Worm (Caenorhabditis elegans) whole organism, L4 larva: ENCODE measurements around the gene str-177.

Experiments
- F10B5.3 ChIP-seq: sonication (generic microtip); optimal IDR thresholded peaks from 2 replicates; lab custom pipeline; 2016; ENCODE audit warnings: mild to moderate bottlenecking, missing genetic modification characterization, missing compliant biosample characterization
- Y105C5A.15 ChIP-seq: fragments of 200-800 bp; sonication (Bioruptor generic); IDR thresholded peaks from 2 replicates; pipeline ENCODE4 v1.3.6; 2022; ENCODE audit warnings: missing genetic modification characterization, missing compliant biosample characterization
- arid-1 ChIP-seq: fragments of 200-800 bp; sonication (Bioruptor generic); conservative IDR thresholded peaks from 2 replicates; pipeline ENCODE4 v1.3.6; 2022; ENCODE audit warnings: missing genetic modification reagents, missing genetic modification characterization, missing compliant biosample characterization
- attf-4 ChIP-seq: sonication (generic microtip); optimal IDR thresholded peaks from 3 replicates; lab custom pipeline; 2017; ENCODE audit warnings: missing biosample characterization, missing genetic modification characterization
- ceh-20 ChIP-seq: fragments of 200-800 bp; sonication (Bioruptor generic); IDR thresholded peaks from 2 replicates; pipeline ENCODE4 v1.3.6; 2022; ENCODE audit warnings: missing genetic modification reagents, missing genetic modification characterization, missing compliant biosample characterization
- ceh-44 ChIP-seq: fragments of 200-800 bp; sonication (Bioruptor generic); IDR thresholded peaks from 2 replicates; pipeline ENCODE4 v1.3.6; 2022; ENCODE audit warnings: missing genetic modification reagents, missing genetic modification characterization, missing compliant biosample characterization
- ceh-62 ChIP-seq: sonication (generic microtip); optimal IDR thresholded peaks from 2 replicates; lab custom pipeline; 2017; ENCODE audit warnings: missing biosample characterization, missing genetic modification characterization
- ceh-82 ChIP-seq: sonication (generic microtip); optimal IDR thresholded peaks from 2 replicates; lab custom pipeline; 2017; ENCODE audit warnings: missing biosample characterization, missing genetic modification characterization
- ces-1 ChIP-seq: fragments of 150-350 bp; sonication (generic microtip); optimal IDR thresholded peaks from 4 replicates; lab custom pipeline; 2014; ENCODE audit warnings: missing biosample characterization, missing genetic modification reagents, missing genetic modification characterization
- daf-16 ChIP-seq, 3 experiments: sonication (generic microtip); optimal IDR thresholded peaks; 2 replicates each; lab custom pipeline; 2016 to 2017; ENCODE audit warnings: missing genetic modification characterization in 3 of 3, missing genetic modification reagents in 3 of 3, mild to moderate bottlenecking in 2 of 3, missing compliant biosample characterization in 2 of 3, missing biosample characterization in 1 of 3, moderate library complexity in 1 of 3
- dmd-6 ChIP-seq: fragments of 200-800 bp; sonication (Bioruptor generic); IDR thresholded peaks from 2 replicates; pipeline ENCODE4 v1.3.6; 2022; ENCODE audit warnings: missing genetic modification reagents, missing genetic modification characterization, missing compliant biosample characterization
- dve-1 ChIP-seq: sonication (generic microtip); optimal IDR thresholded peaks from 2 replicates; lab custom pipeline; 2017; ENCODE audit warnings: antibody characterized with exemption, mild to moderate bottlenecking, missing genetic modification characterization, missing compliant biosample characterization; ENCODE audit not compliant: insufficient read depth
- egl-43 ChIP-seq: fragments of 200-800 bp; sonication (Bioruptor generic); IDR thresholded peaks from 2 replicates; pipeline ENCODE4 v1.3.6; 2022; ENCODE audit warnings: missing genetic modification reagents, missing genetic modification characterization, missing compliant biosample characterization
- fos-1 ChIP-seq: fragments of 150-350 bp; optimal IDR thresholded peaks from 2 replicates; lab custom pipeline; 2014; ENCODE audit warnings: missing biosample characterization, missing genetic modification characterization
- gei-8 ChIP-seq: fragments of 200-800 bp; sonication (Bioruptor generic); optimal IDR thresholded peaks from 2 replicates; lab custom pipeline; 2018; ENCODE audit warnings: mild to moderate bottlenecking, missing genetic modification characterization, missing compliant biosample characterization
- hlh-11 ChIP-seq: fragments of 200-800 bp; sonication (Bioruptor generic); optimal IDR thresholded peaks from 2 replicates; lab custom pipeline; 2018; ENCODE audit warnings: mild to moderate bottlenecking, missing genetic modification characterization, missing compliant biosample characterization
- hlh-30 ChIP-seq: sonication (generic microtip); optimal IDR thresholded peaks from 2 replicates; lab custom pipeline; 2017; ENCODE audit warnings: antibody characterized with exemption, mild to moderate bottlenecking, missing genetic modification characterization, missing compliant biosample characterization; ENCODE audit not compliant: insufficient read depth
- lim-7 ChIP-seq: fragments of 200-800 bp; sonication (Bioruptor generic); IDR thresholded peaks from 2 replicates; pipeline ENCODE4 v1.3.6; 2022; ENCODE audit warnings: missing genetic modification characterization, missing compliant biosample characterization
- lin-1 ChIP-seq: fragments of 200-800 bp; sonication (Bioruptor generic); IDR thresholded peaks from 2 replicates; pipeline ENCODE4 v1.3.6; 2022; ENCODE audit warnings: missing genetic modification reagents, missing genetic modification characterization, missing compliant biosample characterization
- lin-29 ChIP-seq: fragments of 200-800 bp; sonication (Bioruptor generic); IDR thresholded peaks from 2 replicates; pipeline ENCODE4 v1.3.6; 2022; ENCODE audit warnings: missing genetic modification reagents, missing genetic modification characterization, missing compliant biosample characterization
- mep-1 ChIP-seq: fragments of 150-350 bp; sonication (generic microtip); optimal IDR thresholded peaks from 3 replicates; lab custom pipeline; 2014; ENCODE audit warnings: missing biosample characterization, missing genetic modification characterization
- nhr-102 ChIP-seq: sonication (generic microtip); optimal IDR thresholded peaks from 2 replicates; lab custom pipeline; 2016; ENCODE audit warnings: mild to moderate bottlenecking, missing genetic modification characterization, moderate library complexity, missing compliant biosample characterization
- nhr-11 ChIP-seq: fragments of 150-350 bp; optimal IDR thresholded peaks from 2 replicates; lab custom pipeline; 2014; ENCODE audit warnings: missing biosample characterization, missing genetic modification characterization
- nhr-237 ChIP-seq: sonication (generic microtip); optimal IDR thresholded peaks from 2 replicates; lab custom pipeline; 2017; ENCODE audit warnings: missing biosample characterization, missing genetic modification characterization
- nhr-25 ChIP-seq: sonication (generic microtip); optimal IDR thresholded peaks from 2 replicates; lab custom pipeline; 2017; ENCODE audit warnings: missing genetic modification characterization, mild to moderate bottlenecking, missing compliant biosample characterization, antibody characterized with exemption, moderate library complexity, borderline replicate concordance; ENCODE audit not compliant: insufficient read depth
- nhr-28 ChIP-seq: fragments of 150-350 bp; optimal IDR thresholded peaks from 2 replicates; lab custom pipeline; 2014; ENCODE audit warnings: missing biosample characterization, missing genetic modification characterization
- nhr-42 ChIP-seq: fragments of 200-800 bp; sonication (Bioruptor generic); IDR thresholded peaks from 2 replicates; pipeline ENCODE4 v1.3.6; 2022; ENCODE audit warnings: missing genetic modification characterization, missing compliant biosample characterization
- nhr-77 ChIP-seq: fragments of 150-350 bp; optimal IDR thresholded peaks from 2 replicates; lab custom pipeline; 2014; ENCODE audit warnings: missing biosample characterization, missing genetic modification characterization
- php-3 ChIP-seq: fragments of 200-800 bp; sonication (Bioruptor generic); IDR thresholded peaks from 2 replicates; pipeline ENCODE4 v1.3.6; 2022; ENCODE audit warnings: missing genetic modification reagents, missing genetic modification characterization, missing compliant biosample characterization
- pqm-1 ChIP-seq: sonication (generic microtip); optimal IDR thresholded peaks from 2 replicates; lab custom pipeline; 2017; ENCODE audit warnings: missing biosample characterization, missing genetic modification characterization
- rbr-2 ChIP-seq: sonication (generic microtip); optimal IDR thresholded peaks from 2 replicates; lab custom pipeline; 2016; ENCODE audit warnings: missing genotype, missing genetic modification characterization, missing compliant biosample characterization
- saeg-2 ChIP-seq: fragments of 200-800 bp; sonication (Bioruptor generic); IDR thresholded peaks from 2 replicates; pipeline ENCODE4 v1.3.6; 2022; ENCODE audit warnings: missing genetic modification reagents, missing genetic modification characterization, missing compliant biosample characterization
- skn-1 ChIP-seq: fragments of 150-350 bp; optimal IDR thresholded peaks from 2 replicates; lab custom pipeline; 2014; ENCODE audit warnings: missing biosample characterization, missing genetic modification characterization
- snpc-4 ChIP-seq: fragments of 150-350 bp; optimal IDR thresholded peaks from 2 replicates; lab custom pipeline; 2014; ENCODE audit warnings: missing biosample characterization, missing genetic modification characterization
- spr-3 ChIP-seq: fragments of 200-800 bp; sonication (Bioruptor generic); optimal IDR thresholded peaks from 2 replicates; lab custom pipeline; 2018; ENCODE audit warnings: mild to moderate bottlenecking, missing genetic modification characterization, missing compliant biosample characterization
- tra-1 ChIP-seq: fragments of 200-800 bp; sonication (Bioruptor generic); IDR thresholded peaks from 2 replicates; pipeline ENCODE4 v1.3.6; 2022; ENCODE audit warnings: missing genetic modification reagents, missing genetic modification characterization, missing compliant biosample characterization
- zip-11 ChIP-seq: fragments of 200-800 bp; sonication (Bioruptor generic); IDR thresholded peaks from 2 replicates; pipeline ENCODE4 v1.3.6; 2022; ENCODE audit warnings: missing genetic modification characterization, missing compliant biosample characterization

str-177 gene

DNA sequence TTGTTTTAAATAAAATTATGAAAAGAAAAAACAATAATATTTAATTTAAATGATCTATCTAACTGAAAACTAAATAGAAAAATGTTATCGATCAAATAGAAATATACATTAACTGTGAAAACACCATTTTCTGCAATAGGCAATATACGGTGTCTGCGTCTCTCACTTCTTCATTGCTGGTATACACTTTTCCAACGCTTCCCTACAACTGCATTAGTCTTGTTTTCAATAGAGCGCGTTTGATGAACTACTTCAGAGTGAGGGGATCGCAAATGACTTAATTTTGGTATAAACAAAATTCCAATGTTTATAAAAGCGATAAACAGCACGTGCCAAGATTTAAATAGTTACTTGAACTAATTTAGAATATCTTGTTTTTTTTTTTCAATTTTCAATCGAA is 13.7 kb upstream of the str-177 start (continued):
- TF ChIP-seq attf-4 (tag; lab: Kevin White, UChicago), result no peak
- no peak for TF ChIP-seq php-3 (GFP tag; lab: Robert Waterston, UW)
- TF ChIP-seq nhr-11 (tag; lab: Kevin White, UChicago), result peak; percentile 43
- TF ChIP-seq skn-1 (tag; lab: Kevin White, UChicago), result no peak
- TF ChIP-seq pqm-1 (tag; lab: Kevin White, UChicago), result peak; percentile 72
- no peak for TF ChIP-seq zip-11 (GFP tag; lab: Robert Waterston, UW)
- no peak for TF ChIP-seq fos-1 (tag; lab: Kevin White, UChicago)
- TF ChIP-seq egl-43 (GFP tag; lab: Robert Waterston, UW), result no peak
- TF ChIP-seq dmd-6 (GFP tag; lab: Robert Waterston, UW), result 0 out of 2 replicates have a peak, but pooled peaks have one; percentile 14
- TF ChIP-seq mep-1, result peak; percentile 81

DNA sequence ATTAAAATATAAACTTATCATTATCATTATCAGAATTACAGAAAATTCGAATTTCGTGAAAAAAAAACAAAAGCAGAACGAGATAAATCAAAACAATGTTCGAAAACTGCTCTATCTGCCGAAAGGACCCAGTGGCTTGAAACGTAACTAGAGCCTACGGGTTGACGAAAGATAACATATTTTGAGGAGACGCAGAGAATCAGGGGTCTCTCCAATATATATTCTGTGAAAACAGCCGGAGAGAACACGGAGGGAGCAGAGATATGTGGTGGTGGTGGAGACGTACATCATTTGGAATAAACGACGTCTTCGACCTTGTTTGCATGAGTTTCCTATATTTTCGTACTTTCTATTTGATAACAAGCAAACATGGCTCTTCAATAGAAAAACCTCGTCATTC is 10.1 kb upstream of the str-177 start:
- TF ChIP-seq ceh-20 (GFP tag; lab: Robert Waterston, UW) (no peak), nhr-42 (GFP tag; lab: Robert Waterston, UW) (no peak), lim-7 (GFP tag; lab: Robert Waterston, UW) (no peak), ceh-44 (GFP tag; lab: Robert Waterston, UW) (no peak), snpc-4 (no peak), lin-1 (GFP tag; lab: Robert Waterston, UW) (no peak), arid-1 (no peak), ceh-82 (tag; lab: Kevin White, UChicago) (no peak), rbr-2 (peak; percentile 8), daf-16 (GFP tag; optimal IDR thresholded peaks at IDR 0.05; lab: Kevin White, UChicago) (peak in 1 of 2 experiments; percentile 1), daf-16 (tag; optimal IDR thresholded peaks at IDR 0.05; lab: Kevin White, UChicago) (no peak)
- TF ChIP-seq, all 104 proteins: peak for 2

ce11 chrV:9207377-9207776 is 8.6 kb upstream of the str-177 start, which contains the start of gene inx-10:
Gene inx-10 (minus strand): TSS chrV:9207477.
- no peak for TF ChIP-seq nhr-102 (tag; lab: Kevin White, UChicago)
- TF ChIP-seq ces-1 (GFP tag; lab: Kevin White, UChicago), result no peak
- TF ChIP-seq F10B5.3 (tag; lab: Kevin White, UChicago), result no peak
- no peak for TF ChIP-seq nhr-237
- no peak for TF ChIP-seq gei-8 (GFP tag; lab: Kevin White, UChicago)
- TF ChIP-seq skn-1 (tag; lab: Kevin White, UChicago), result no peak
- no peak for TF ChIP-seq lin-1 (GFP tag; lab: Robert Waterston, UW)

DNA sequence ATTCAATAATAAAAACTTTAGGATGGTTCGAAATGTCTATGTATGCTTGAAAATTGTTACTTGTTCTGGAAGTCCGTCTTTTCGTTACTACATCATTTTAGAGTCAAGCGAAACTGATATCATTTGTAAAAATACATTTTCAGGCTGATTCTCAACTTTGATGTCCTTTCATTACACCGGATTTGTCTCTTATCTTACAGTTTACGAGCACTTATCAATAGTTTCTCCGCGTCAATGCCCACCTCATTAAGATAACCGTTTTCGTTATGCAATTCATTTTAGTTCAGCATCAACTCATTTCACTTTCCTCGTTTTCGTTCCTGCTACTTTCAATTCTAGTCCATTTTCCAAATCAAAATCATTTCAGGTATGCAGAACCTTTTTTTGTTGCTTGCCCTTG is 3.9 kb upstream of the str-177 start, which contains the start of gene asp-2:
TSS of gene asp-2 (plus strand) at position 368 of the 400 bp plus-strand sequence.
- TF ChIP-seq dmd-6 (GFP tag; lab: Robert Waterston, UW) (peak; percentile 69), tra-1 (GFP tag; lab: Robert Waterston, UW) (peak; percentile 28; the same call in 1 of the 2 replicates), daf-16 (GFP tag; optimal IDR thresholded peaks at IDR 0.05; lab: Kevin White, UChicago) (no peak), daf-16 (tag; optimal IDR thresholded peaks at IDR 0.05; lab: Kevin White, UChicago) (peak; percentile 63), nhr-28 (tag; lab: Kevin White, UChicago) (peak; percentile 68), nhr-77 (tag; lab: Kevin White, UChicago) (peak; percentile 20), pqm-1 (tag; lab: Kevin White, UChicago) (peak; percentile 95), nhr-25 (tag; lab: Kevin White, UChicago) (no peak), php-3 (GFP tag; lab: Robert Waterston, UW) (0 out of 2 replicates have a peak, but pooled peaks have one; percentile 53), saeg-2 (no peak), snpc-4 (no peak), lim-7 (GFP tag; lab: Robert Waterston, UW) (no peak), ceh-62 (tag; lab: Kevin White, UChicago) (no peak), spr-3 (GFP tag; lab: Kevin White, UChicago) (no peak), hlh-30 (tag; lab: Kevin White, UChicago) (no peak), dve-1 (tag; lab: Kevin White, UChicago) (peak; percentile 74), lin-29 (no peak), Y105C5A.15 (no peak), hlh-11 (peak; percentile 57)
